Worm (Caenorhabditis elegans): ENCODE results near the gene ugt-3.
A peak's percentile ranks its signal among the peaks of the same experiment; 100 is the strongest.

The ugt-3 gene

ce11 chrV:12795196-12795595 is 4.9 kb downstream of the ugt-3 start, which contains the start of gene ugt-4:
ugt-4 (minus strand) TSS chrV:12795336.
- peak; percentile 20 for TF ChIP-seq pha-4 (tag; optimal IDR thresholded peaks at IDR 0.05)
- TF ChIP-seq elt-1 (tag; optimal IDR thresholded peaks at IDR 0.05) = no peak
- TF ChIP-seq elt-2 (tag; optimal IDR thresholded peaks at IDR 0.05) = peak; percentile 72
- peak; percentile 19 for TF ChIP-seq jun-1 (tag; optimal IDR thresholded peaks at IDR 0.05)
- TF ChIP-seq pqm-1 (tag; optimal IDR thresholded peaks at IDR 0.05) = peak; percentile 85
- no peak for TF ChIP-seq egl-5 (tag; optimal IDR thresholded peaks at IDR 0.05)

ce11 chrV:12792752-12793151 is 7.3 kb downstream of the ugt-3 start, which contains the start of gene ugt-5:
ugt-5 (minus strand) TSS chrV:12792965.
- TF ChIP-seq pqm-1 (tag; optimal IDR thresholded peaks at IDR 0.05) = peak; percentile 86
- TF ChIP-seq lin-15B (tag; optimal IDR thresholded peaks at IDR 0.05) = no peak
- TF ChIP-seq elt-2 (tag; optimal IDR thresholded peaks at IDR 0.05) = peak; percentile 52
- no peak for TF ChIP-seq fos-1 (tag; optimal IDR thresholded peaks at IDR 0.05)
- peak; percentile 68 for TF ChIP-seq skn-1 (tag; optimal IDR thresholded peaks at IDR 0.05)
- no peak for TF ChIP-seq fkh-10 (GFP tag; optimal IDR thresholded peaks at IDR 0.05)
- TF ChIP-seq ceh-9 (tag; optimal IDR thresholded peaks at IDR 0.05) = no peak
- TF ChIP-seq unc-62 (GFP tag; optimal IDR thresholded peaks at IDR 0.05) = no peak
- TF ChIP-seq jun-1 (tag; optimal IDR thresholded peaks at IDR 0.05) = no peak

- TF ChIP-seq mml-1 (tag; optimal IDR thresholded peaks at IDR 0.05) = no peak
- no peak for TF ChIP-seq ZK546.5 (tag; optimal IDR thresholded peaks at IDR 0.05)
- TF ChIP-seq ztf-11 (tag; optimal IDR thresholded peaks at IDR 0.05) = no peak
- no peak for TF ChIP-seq elt-3 (tag; optimal IDR thresholded peaks at IDR 0.05)
- TF ChIP-seq nhr-28 (tag; optimal IDR thresholded peaks at IDR 0.05) = no peak
- no peak for TF ChIP-seq hmg-11 (tag; optimal IDR thresholded peaks at IDR 0.05)
- TF ChIP-seq fkh-2 (tag; optimal IDR thresholded peaks at IDR 0.05) = no peak
- no peak for TF ChIP-seq zag-1 (tag; optimal IDR thresholded peaks at IDR 0.05)
- TF ChIP-seq daf-12 (tag; optimal IDR thresholded peaks at IDR 0.05) = no peak
- TF ChIP-seq ceh-28 (tag; optimal IDR thresholded peaks at IDR 0.05) = no peak
- no peak for TF ChIP-seq nhr-43 (tag; optimal IDR thresholded peaks at IDR 0.05; ENCODE audit: poor library complexity, severe bottlenecking)
- no peak for TF ChIP-seq fos-1 (tag; optimal IDR thresholded peaks at IDR 0.05)
- no peak for TF ChIP-seq ceh-9 (tag; optimal IDR thresholded peaks at IDR 0.05)
- TF ChIP-seq lin-39 (tag; optimal IDR thresholded peaks at IDR 0.05) = no peak
- no peak for TF ChIP-seq nhr-76 (tag; optimal IDR thresholded peaks at IDR 0.05)
- TF ChIP-seq mdl-1 (tag; optimal IDR thresholded peaks at IDR 0.05) = no peak
Observed at ce11 chrV:12790188-12790587, 9.9 kb downstream of the ugt-3 start, which contains the start of gene srbc-43. srbc-43 (minus strand) TSS chrV:12790518.

- TF ChIP-seq zag-1 (tag; optimal IDR thresholded peaks at IDR 0.05) (no peak), lin-15B (tag; optimal IDR thresholded peaks at IDR 0.05) (no peak), snpc-4 (tag; optimal IDR thresholded peaks at IDR 0.05) (no peak), unc-62 (GFP tag; optimal IDR thresholded peaks at IDR 0.05) (no peak), nhr-67 (tag; optimal IDR thresholded peaks at IDR 0.05) (no peak), ztf-4 (tag; optimal IDR thresholded peaks at IDR 0.05) (no peak), aly-2 (tag; optimal IDR thresholded peaks at IDR 0.05) (no peak), R02D3.7 (tag; optimal IDR thresholded peaks at IDR 0.05) (no peak), pha-4 (tag; optimal IDR thresholded peaks at IDR 0.05) (no peak), nhr-23 (tag; optimal IDR thresholded peaks at IDR 0.05) (no peak), ztf-11 (tag; optimal IDR thresholded peaks at IDR 0.05) (no peak), ama-1 (optimal IDR thresholded peaks at IDR 0.05) (no peak), eor-1 (tag; optimal IDR thresholded peaks at IDR 0.05) (no peak), lin-39 (tag; optimal IDR thresholded peaks at IDR 0.05) (no peak), nhr-76 (tag; optimal IDR thresholded peaks at IDR 0.05) (no peak), egl-5 (tag; optimal IDR thresholded peaks at IDR 0.05) (no peak), egl-27 (tag; optimal IDR thresholded peaks at IDR 0.05) (no peak)
Observed at ce11 chrV:12788451-12788850, 11.6 kb downstream of the ugt-3 start, which contains the start of gene srbc-44. srbc-44 (minus strand) TSS chrV:12788551.

ce11 chrV:12787026-12787425 is 13.0 kb downstream of the ugt-3 start, which contains the start of gene fkb-4:
fkb-4 (minus strand) TSS chrV:12787126.
- no peak for TF ChIP-seq egl-5 (tag; optimal IDR thresholded peaks at IDR 0.05)
- peak; percentile 44 for TF ChIP-seq nhr-25 (tag; optimal IDR thresholded peaks at IDR 0.05)
- TF ChIP-seq egl-27 (tag; optimal IDR thresholded peaks at IDR 0.05) = no peak
- TF ChIP-seq elt-3 (tag; optimal IDR thresholded peaks at IDR 0.05) = no peak
